Worm (Caenorhabditis elegans) whole organism, late embryonic: ENCODE data around the gene ZC412.10.

Experiments
- C08G9.2 ChIP-seq: sonication (generic microtip); optimal IDR thresholded peaks from 2 replicates; lab custom pipeline; 2016; ENCODE audit warnings: mild to moderate bottlenecking, missing genetic modification characterization, moderate library complexity, missing compliant biosample characterization
- ama-1 ChIP-seq: fragments of 150-350 bp; optimal IDR thresholded peaks from 2 replicates; lab custom pipeline; 2014
- dve-1 ChIP-seq: sonication (generic microtip); optimal IDR thresholded peaks from 2 replicates; lab custom pipeline; 2017; ENCODE audit warnings: antibody characterized with exemption, mild to moderate bottlenecking, missing genetic modification characterization, missing compliant biosample characterization

- TF ChIP-seq C08G9.2 (tag; lab: Kevin White, UChicago) (no peak), ama-1 (lab: Kevin White, UChicago) (no peak), dve-1 (tag; lab: Kevin White, UChicago) (no peak)
These were observed 47.5 kb upstream of the ZC412.10 start, which contains the start of gene srg-54 for ce11 chrV:14924104-14924503.
